Fruit fly (Drosophila melanogaster) whole organism, wandering third instar larva: ENCODE results near the gene Tmem214.

Source experiments
- Dif ChIP-seq: fragments of 200-275, 200-300 bp; sonication (Bioruptor generic); optimal IDR thresholded peaks from 2 replicates; lab custom pipeline; 2018; ENCODE audit warnings: missing biosample characterization, missing genetic modification characterization; ENCODE audit not compliant: partially characterized antibody
- Hr78 ChIP-seq: fragments of >200 bp; optimal IDR thresholded peaks from 2 replicates; lab custom pipeline; 2017; ENCODE audit warnings: missing biosample characterization, missing genetic modification characterization
- OdsH ChIP-seq: fragments of 200-800 bp; sonication (Bioruptor generic); optimal IDR thresholded peaks from 2 replicates; lab custom pipeline; 2016; ENCODE audit warnings: missing biosample characterization, mild to moderate bottlenecking, missing genetic modification characterization
- Rel ChIP-seq, 2 experiments: fragments of 200-800 bp; sonication (Bioruptor generic) in 1 of 2; optimal IDR thresholded peaks; 2 replicates in 1 of 2; 3 replicates in 1 of 2; lab custom pipeline; 2016 to 2019; ENCODE audit warnings: mild to moderate bottlenecking in 2 of 2, missing biosample characterization in 2 of 2, missing genetic modification characterization in 2 of 2, moderate library complexity in 1 of 2
- foxo ChIP-seq, 2 experiments: fragments of 200-800 bp; sonication (Bioruptor generic); optimal IDR thresholded peaks; 2 replicates in 1 of 2; 3 replicates in 1 of 2; lab custom pipeline; 2016 to 2017; ENCODE audit warnings: missing biosample characterization in 2 of 2, missing genetic modification characterization in 2 of 2
- fru ChIP-seq: fragments of 200-800 bp; sonication (Bioruptor generic); optimal IDR thresholded peaks from 3 replicates; lab custom pipeline; 2016; ENCODE audit warnings: missing biosample characterization, mild to moderate bottlenecking, missing genetic modification characterization
- jim ChIP-seq: fragments of 175-275, 200-325 bp; sonication (Bioruptor generic); optimal IDR thresholded peaks from 2 replicates; lab custom pipeline; 2016; ENCODE audit warnings: missing biosample characterization, mild to moderate bottlenecking, missing genetic modification characterization
- pan ChIP-seq: fragments of >200 bp; optimal IDR thresholded peaks from 2 replicates; lab custom pipeline; 2017
- psq ChIP-seq: fragments of 200-800 bp; sonication (Bioruptor generic); optimal IDR thresholded peaks from 3 replicates; lab custom pipeline; 2017; ENCODE audit warnings: missing biosample characterization, mild to moderate bottlenecking, missing genetic modification characterization, moderate library complexity

dm6 chr2L:10986138-10986537 is 16.1 kb upstream of the Tmem214 start:
- TF ChIP-seq Hr78 (no peak), psq (no peak), Dif (GFP tag; lab: Kevin White, UChicago) (no peak), foxo (GFP tag; optimal IDR thresholded peaks at IDR 0.05; lab: Kevin White, UChicago) (peak in 1 of 2 experiments; percentile 15), jim (GFP tag; lab: Kevin White, UChicago) (no peak), pan (lab: Kevin White, UChicago) (no peak), Rel (GFP tag; optimal IDR thresholded peaks at IDR 0.05; lab: Kevin White, UChicago) (no peak), Rel (tag; optimal IDR thresholded peaks at IDR 0.05; lab: Kevin White, UChicago) (no peak), fru (GFP tag; lab: Kevin White, UChicago) (no peak), OdsH (GFP tag; lab: Kevin White, UChicago) (no peak)
